Worm (Caenorhabditis elegans) whole organism, L2 larva: ENCODE results near the gene nhr-39.

Experiments used
- ama-1 ChIP-seq: fragments of 150-350 bp; optimal IDR thresholded peaks from 2 replicates; lab custom pipeline; 2018; ENCODE audit warnings: inconsistent platforms
- mdl-1 ChIP-seq, 2 experiments: fragments of 150-350 bp in 1 of 2; sonication (generic microtip) in 1 of 2; optimal IDR thresholded peaks; 2 replicates each; lab custom pipeline; 2017; ENCODE audit warnings: missing biosample characterization in 2 of 2, missing genetic modification characterization in 2 of 2

DNA sequence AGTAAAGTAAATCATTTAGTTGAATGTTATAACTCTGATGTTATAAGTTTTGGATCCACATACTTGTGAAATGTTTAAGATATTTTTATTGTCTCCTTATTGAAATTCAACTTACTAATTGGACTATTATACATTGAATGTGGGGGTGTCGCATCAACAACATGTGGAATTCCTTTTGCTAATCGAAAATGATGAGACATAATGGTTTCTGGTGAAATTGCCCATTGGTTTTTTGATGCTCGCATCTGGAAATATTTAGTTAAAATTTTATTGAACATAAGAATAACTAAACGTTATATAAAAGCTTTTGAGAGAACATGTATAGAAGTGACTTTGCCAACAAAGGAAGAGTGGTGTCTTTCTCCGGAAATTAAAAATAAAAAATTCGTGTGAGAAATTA is 11.2 kb upstream of the nhr-39 start, which contains the start of gene ZK682.7:
- no peak for TF ChIP-seq mdl-1 (tag; optimal IDR thresholded peaks at IDR 0.05; lab: Kevin White, UChicago)
- no peak for TF ChIP-seq ama-1 (lab: Kevin White, UChicago)
